Worm (Caenorhabditis elegans): Measurements from ENCODE around the gene F56B3.4.

- no peak for TF ChIP-seq lsy-2 (tag; optimal IDR thresholded peaks at IDR 0.05)
- TF ChIP-seq flh-1 (GFP tag; optimal IDR thresholded peaks at IDR 0.05): no peak
- TF ChIP-seq ham-2 (GFP tag; optimal IDR thresholded peaks at IDR 0.05): no peak
- TF ChIP-seq ztf-11 (tag; optimal IDR thresholded peaks at IDR 0.05): no peak
- no peak for TF ChIP-seq mls-2 (tag; optimal IDR thresholded peaks at IDR 0.05)
Measured at ce11 chrIV:829691-830090, 35.6 kb upstream of the F56B3.4 start.
